Worm (Caenorhabditis elegans): ENCODE results near the gene fbxa-43.

The fbxa-43 gene

ce11 chrIII:2240471-2240870 lies 18.3 kb downstream of the fbxa-43 start, which contains the start of gene srz-56:
Gene srz-56 (plus strand): TSS chrIII:2240771.
- TF ChIP-seq ZK546.5 (tag; optimal IDR thresholded peaks at IDR 0.05), result no peak
- TF ChIP-seq fos-1 (tag; optimal IDR thresholded peaks at IDR 0.05), result no peak
- TF ChIP-seq C34F6.9 (tag; optimal IDR thresholded peaks at IDR 0.05), result no peak
- no peak for TF ChIP-seq nhr-237 (tag; optimal IDR thresholded peaks at IDR 0.05)
- TF ChIP-seq elt-1 (tag; optimal IDR thresholded peaks at IDR 0.05), result no peak
- no peak for TF ChIP-seq zag-1 (tag; optimal IDR thresholded peaks at IDR 0.05)
- TF ChIP-seq lin-11 (tag; optimal IDR thresholded peaks at IDR 0.05), result no peak
- no peak for TF ChIP-seq egl-27 (tag; optimal IDR thresholded peaks at IDR 0.05)
- TF ChIP-seq mdl-1 (tag; optimal IDR thresholded peaks at IDR 0.05), result no peak
- TF ChIP-seq nhr-23 (tag; optimal IDR thresholded peaks at IDR 0.05), result no peak
- TF ChIP-seq mab-5 (tag; optimal IDR thresholded peaks at IDR 0.05), result no peak

ce11 chrIII:2239587-2240144 lies 19.1 kb downstream of the fbxa-43 start, which contains the start of gene C39B5.10:
Gene C39B5.10 (minus strand): TSS chrIII:2239637.
- no peak for TF ChIP-seq ceh-16 (tag; optimal IDR thresholded peaks at IDR 0.05)
- TF ChIP-seq fos-1 (tag; optimal IDR thresholded peaks at IDR 0.05), result peak; percentile 89
- TF ChIP-seq mdl-1 (tag; optimal IDR thresholded peaks at IDR 0.05), result no peak
- TF ChIP-seq sem-4 (tag; optimal IDR thresholded peaks at IDR 0.05), result no peak

ce11 chrIII:2234192-2234934 lies 24.4 kb downstream of the fbxa-43 start, which contains the start of gene C39B5.2:
Gene C39B5.2 (plus strand): TSS chrIII:2234884.
- no peak for TF ChIP-seq snpc-4 (tag; optimal IDR thresholded peaks at IDR 0.05)
- TF ChIP-seq mbf-1 (tag; optimal IDR thresholded peaks at IDR 0.05), result no peak
- no peak for TF ChIP-seq lin-39 (tag; optimal IDR thresholded peaks at IDR 0.05)
- no peak for TF ChIP-seq F13H6.1 (tag; optimal IDR thresholded peaks at IDR 0.05)
- no peak for TF ChIP-seq aly-2 (tag; optimal IDR thresholded peaks at IDR 0.05)
- no peak for TF ChIP-seq crh-2 (tag; optimal IDR thresholded peaks at IDR 0.05)
- TF ChIP-seq R02D3.7 (tag; optimal IDR thresholded peaks at IDR 0.05), result no peak
- TF ChIP-seq ZK546.5 (tag; optimal IDR thresholded peaks at IDR 0.05), result no peak
- TF ChIP-seq gmeb-1 (tag; optimal IDR thresholded peaks at IDR 0.05), result no peak
- TF ChIP-seq egl-27 (tag; optimal IDR thresholded peaks at IDR 0.05), result no peak
- no peak for TF ChIP-seq Y55F3AM.14 (GFP tag; optimal IDR thresholded peaks at IDR 0.05)
- no peak for TF ChIP-seq lsy-2 (tag; optimal IDR thresholded peaks at IDR 0.05)
- no peak for TF ChIP-seq nhr-129 (tag; optimal IDR thresholded peaks at IDR 0.05)
- no peak for TF ChIP-seq nhr-12 (tag; optimal IDR thresholded peaks at IDR 0.05)

ce11 chrIII:2233399-2233798 lies 25.4 kb downstream of the fbxa-43 start:
- TF ChIP-seq ceh-82 (tag; optimal IDR thresholded peaks at IDR 0.05) (no peak), lsy-2 (tag; optimal IDR thresholded peaks at IDR 0.05) (no peak)

ce11 chrIII:2232360-2232759 lies 26.4 kb downstream of the fbxa-43 start, which contains the start of gene fbxa-47:
Gene fbxa-47 (minus strand): TSS chrIII:2232460.
- TF ChIP-seq gmeb-1 (tag; optimal IDR thresholded peaks at IDR 0.05), result no peak
- no peak for TF ChIP-seq lin-39 (tag; optimal IDR thresholded peaks at IDR 0.05)
- no peak for TF ChIP-seq nhr-6 (tag; optimal IDR thresholded peaks at IDR 0.05)
- no peak for TF ChIP-seq nhr-77 (tag; optimal IDR thresholded peaks at IDR 0.05)
- no peak for TF ChIP-seq F13H6.1 (tag; optimal IDR thresholded peaks at IDR 0.05)
- no peak for TF ChIP-seq nhr-21 (tag; optimal IDR thresholded peaks at IDR 0.05)
- TF ChIP-seq C34F6.9 (tag; optimal IDR thresholded peaks at IDR 0.05), result no peak

ce11 chrIII:2227407-2227806 lies 31.4 kb downstream of the fbxa-43 start, which contains the start of gene fbxa-62:
Gene fbxa-62 (plus strand): TSS chrIII:2227707.
- no peak for TF ChIP-seq nhr-12 (tag; optimal IDR thresholded peaks at IDR 0.05)
- no peak for TF ChIP-seq ceh-16 (tag; optimal IDR thresholded peaks at IDR 0.05)
- TF ChIP-seq lin-13 (GFP tag; optimal IDR thresholded peaks at IDR 0.05), result no peak
- TF ChIP-seq unc-62 (GFP tag; optimal IDR thresholded peaks at IDR 0.05), result no peak
- no peak for TF ChIP-seq peb-1 (tag; optimal IDR thresholded peaks at IDR 0.05)
